Fruit fly (Drosophila melanogaster): Measurements from ENCODE around the gene CG42750.

- TF ChIP-seq CG8478 (optimal IDR thresholded peaks at IDR 0.05) (no peak), psq (optimal IDR thresholded peaks at IDR 0.05) (no peak), usp (GFP tag; optimal IDR thresholded peaks at IDR 0.05) (no peak)
Measured at dm6 chr2L:18236493-18236892, 39.1 kb downstream of the CG42750 start.
